Fruit fly (Drosophila melanogaster) whole organism, wandering third instar larva: Measurements from ENCODE around the gene CG42322.

Source experiments
- Abd-B ChIP-seq: fragments of >200 bp; optimal IDR thresholded peaks from 2 replicates; lab custom pipeline; 2017; ENCODE audit warnings: missing biosample characterization, missing genetic modification characterization
- CG32264 ChIP-seq: fragments of 200-800 bp; sonication (Bioruptor generic); optimal IDR thresholded peaks from 2 replicates; lab custom pipeline; 2016; ENCODE audit warnings: missing biosample characterization, missing genetic modification characterization
- CG9705 ChIP-seq: fragments of 200-800 bp; sonication (Bioruptor generic); optimal IDR thresholded peaks from 2 replicates; lab custom pipeline; 2018; ENCODE audit warnings: missing biosample characterization, mild to moderate bottlenecking, missing genetic modification characterization
- CrebA ChIP-seq: fragments of 200-800 bp; sonication (Bioruptor generic); optimal IDR thresholded peaks from 2 replicates; lab custom pipeline; 2016; ENCODE audit warnings: missing biosample characterization, mild to moderate bottlenecking, missing genetic modification characterization, borderline replicate concordance
- Dfd ChIP-seq: fragments of >200 bp; optimal IDR thresholded peaks from 2 replicates; lab custom pipeline; 2017; ENCODE audit warnings: missing biosample characterization, missing genetic modification characterization
- Dif ChIP-seq: fragments of 200-275, 200-300 bp; sonication (Bioruptor generic); optimal IDR thresholded peaks from 2 replicates; lab custom pipeline; 2018; ENCODE audit warnings: missing biosample characterization, missing genetic modification characterization; ENCODE audit not compliant: partially characterized antibody
- GATAd ChIP-seq: sonication (Bioruptor generic); optimal IDR thresholded peaks from 2 replicates; lab custom pipeline; 2016; ENCODE audit warnings: missing biosample characterization, missing genetic modification characterization
- HLH106 ChIP-seq: fragments of 200-800 bp; optimal IDR thresholded peaks from 3 replicates; lab custom pipeline; 2019; ENCODE audit warnings: missing biosample characterization, mild to moderate bottlenecking, missing genetic modification characterization, moderate library complexity
- Hnf4 ChIP-seq: fragments of 200-800 bp; sonication (Bioruptor generic); optimal IDR thresholded peaks from 2 replicates; lab custom pipeline; 2016; ENCODE audit warnings: missing biosample characterization, mild to moderate bottlenecking, missing genetic modification characterization
- Hr78 ChIP-seq: fragments of >200 bp; optimal IDR thresholded peaks from 2 replicates; lab custom pipeline; 2017; ENCODE audit warnings: missing biosample characterization, missing genetic modification characterization
- Hr83 ChIP-seq: fragments of 200-300 bp; sonication (Bioruptor generic); optimal IDR thresholded peaks from 2 replicates; lab custom pipeline; 2016; ENCODE audit warnings: missing biosample characterization, mild to moderate bottlenecking, missing genetic modification characterization, moderate library complexity; ENCODE audit not compliant: poor library complexity, severe bottlenecking
- Jra ChIP-seq: sonication (Bioruptor generic); optimal IDR thresholded peaks from 2 replicates; lab custom pipeline; 2016; ENCODE audit warnings: missing biosample characterization, missing genetic modification characterization
- Mio ChIP-seq: sonication (Bioruptor generic); optimal IDR thresholded peaks from 2 replicates; lab custom pipeline; 2016; ENCODE audit warnings: missing biosample characterization, missing genetic modification characterization
- Myc ChIP-seq: fragments of >200 bp; optimal IDR thresholded peaks from 2 replicates; lab custom pipeline; 2017
- N ChIP-seq: fragments of >200 bp; optimal IDR thresholded peaks from 2 replicates; lab custom pipeline; 2018; ENCODE audit warnings: missing biosample characterization, missing external identifiers, missing genetic modification characterization
- OdsH ChIP-seq: fragments of 200-800 bp; sonication (Bioruptor generic); optimal IDR thresholded peaks from 2 replicates; lab custom pipeline; 2016; ENCODE audit warnings: missing biosample characterization, mild to moderate bottlenecking, missing genetic modification characterization
- Rel ChIP-seq, 2 experiments: fragments of 200-800 bp; sonication (Bioruptor generic) in 1 of 2; optimal IDR thresholded peaks; 2 replicates in 1 of 2; 3 replicates in 1 of 2; lab custom pipeline; 2016 to 2019; ENCODE audit warnings: mild to moderate bottlenecking in 2 of 2, missing biosample characterization in 2 of 2, missing genetic modification characterization in 2 of 2, moderate library complexity in 1 of 2
- Sp1 ChIP-seq: fragments of 200-800 bp; sonication (Bioruptor generic); optimal IDR thresholded peaks from 3 replicates; lab custom pipeline; 2019; ENCODE audit warnings: missing biosample characterization, mild to moderate bottlenecking, missing genetic modification characterization, moderate library complexity
- Vsx2 ChIP-seq: fragments of 200-300, 225-300 bp; sonication (Bioruptor generic); optimal IDR thresholded peaks from 2 replicates; lab custom pipeline; 2018; ENCODE audit warnings: missing biosample characterization, missing genetic modification characterization; ENCODE audit not compliant: partially characterized antibody
- br ChIP-seq: fragments of 200-800 bp; sonication (Bioruptor generic); optimal IDR thresholded peaks from 2 replicates; lab custom pipeline; 2016; ENCODE audit warnings: missing biosample characterization, missing genetic modification characterization
- brk ChIP-seq: fragments of 200-800 bp; sonication (Bioruptor generic); optimal IDR thresholded peaks from 2 replicates; lab custom pipeline; 2016; ENCODE audit warnings: missing biosample characterization, mild to moderate bottlenecking, missing genetic modification characterization
- dl ChIP-seq, 2 experiments: fragments of 175-275, 200-275 bp in 1 of 2; fragments of 200-275 bp in 1 of 2; sonication (Bioruptor generic); optimal IDR thresholded peaks; lab custom pipeline; 2018; ENCODE audit warnings: mild to moderate bottlenecking in 2 of 2, missing biosample characterization in 2 of 2, missing genetic modification characterization in 2 of 2, moderate library complexity in 2 of 2; ENCODE audit not compliant: partially characterized antibody in 2 of 2, insufficient read depth in 1 of 2
- dmrt93B ChIP-seq: fragments of 200-800 bp; sonication (Bioruptor generic); optimal IDR thresholded peaks from 2 replicates; lab custom pipeline; 2018; ENCODE audit warnings: missing biosample characterization, mild to moderate bottlenecking, missing genetic modification characterization
- dsf ChIP-seq: sonication (Bioruptor generic); optimal IDR thresholded peaks from 2 replicates; lab custom pipeline; 2016; ENCODE audit warnings: missing biosample characterization, missing genetic modification characterization, borderline replicate concordance
- ey ChIP-seq: fragments of 200-800 bp; sonication (Bioruptor generic); optimal IDR thresholded peaks from 2 replicates; lab custom pipeline; 2016; ENCODE audit warnings: missing biosample characterization, missing genetic modification characterization
- foxo ChIP-seq, 2 experiments: fragments of 200-800 bp; sonication (Bioruptor generic); optimal IDR thresholded peaks; 2 replicates in 1 of 2; 3 replicates in 1 of 2; lab custom pipeline; 2016 to 2017; ENCODE audit warnings: missing biosample characterization in 2 of 2, missing genetic modification characterization in 2 of 2
- fru ChIP-seq: fragments of 200-800 bp; sonication (Bioruptor generic); optimal IDR thresholded peaks from 3 replicates; lab custom pipeline; 2016; ENCODE audit warnings: missing biosample characterization, mild to moderate bottlenecking, missing genetic modification characterization
- h ChIP-seq: fragments of 200-800 bp; sonication (Bioruptor generic); optimal IDR thresholded peaks from 3 replicates; lab custom pipeline; 2016; ENCODE audit warnings: missing biosample characterization, mild to moderate bottlenecking, missing genetic modification characterization
- jim ChIP-seq: fragments of 175-275, 200-325 bp; sonication (Bioruptor generic); optimal IDR thresholded peaks from 2 replicates; lab custom pipeline; 2016; ENCODE audit warnings: missing biosample characterization, mild to moderate bottlenecking, missing genetic modification characterization
- lola ChIP-seq: fragments of >200 bp; optimal IDR thresholded peaks from 2 replicates; lab custom pipeline; 2017; ENCODE audit warnings: missing biosample characterization, missing genetic modification characterization
- pan ChIP-seq: fragments of >200 bp; optimal IDR thresholded peaks from 2 replicates; lab custom pipeline; 2017
- psq ChIP-seq: fragments of 200-800 bp; sonication (Bioruptor generic); optimal IDR thresholded peaks from 3 replicates; lab custom pipeline; 2017; ENCODE audit warnings: missing biosample characterization, mild to moderate bottlenecking, missing genetic modification characterization, moderate library complexity
- rgr ChIP-seq: fragments of 200-800 bp; sonication (Bioruptor generic); optimal IDR thresholded peaks from 3 replicates; lab custom pipeline; 2016; ENCODE audit warnings: missing biosample characterization, mild to moderate bottlenecking, missing genetic modification characterization
- sage ChIP-seq: fragments of 200-800 bp; sonication (Bioruptor generic); optimal IDR thresholded peaks from 2 replicates; lab custom pipeline; 2016; ENCODE audit warnings: missing biosample characterization, mild to moderate bottlenecking, missing genetic modification characterization
- sv ChIP-seq: fragments of 200-800 bp; sonication (Bioruptor generic); optimal IDR thresholded peaks from 3 replicates; lab custom pipeline; 2016; ENCODE audit warnings: missing biosample characterization, missing genetic modification characterization
- tai ChIP-seq: sonication (Bioruptor generic); optimal IDR thresholded peaks from 2 replicates; lab custom pipeline; 2016; ENCODE audit warnings: missing biosample characterization, missing genetic modification characterization
- usp ChIP-seq: fragments of >200 bp; optimal IDR thresholded peaks from 2 replicates; lab custom pipeline; 2017; ENCODE audit warnings: missing biosample characterization, missing genetic modification characterization
- woc ChIP-seq: sonication (Bioruptor generic); optimal IDR thresholded peaks from 2 replicates; lab custom pipeline; 2016; ENCODE audit warnings: missing biosample characterization, mild to moderate bottlenecking, missing genetic modification characterization

CG42322 gene

dm6 chr3R:20782655-20783105 lies 42.8 kb downstream of the CG42322 start:
- no peak for TF ChIP-seq Mio (GFP tag; lab: Kevin White, UChicago)
- no peak for TF ChIP-seq lola (GFP tag; lab: Kevin White, UChicago)
- no peak for TF ChIP-seq jim (GFP tag; lab: Kevin White, UChicago)
- peak; percentile 25 for TF ChIP-seq N (GFP tag; lab: Kevin White, UChicago)
- TF ChIP-seq Jra (GFP tag; lab: Kevin White, UChicago), result peak; percentile 47
- no peak for TF ChIP-seq dsf
- peak; percentile 61 for TF ChIP-seq CG32264 (GFP tag; lab: Kevin White, UChicago)
- TF ChIP-seq br (GFP tag; lab: Kevin White, UChicago), result peak; percentile 43
- peak in 1 of 2 experiments; percentile 89 for TF ChIP-seq foxo (GFP tag; optimal IDR thresholded peaks at IDR 0.05; lab: Kevin White, UChicago)
- no peak for TF ChIP-seq Hnf4 (GFP tag; lab: Kevin White, UChicago)
- peak; percentile 95 for TF ChIP-seq Dif (GFP tag; lab: Kevin White, UChicago)
- peak; percentile 51 for TF ChIP-seq h
- no peak for TF ChIP-seq tai
- peak; percentile 84 for TF ChIP-seq sage
- TF ChIP-seq psq (GFP tag; lab: Kevin White, UChicago), result peak; percentile 79
- no peak for TF ChIP-seq Dfd (GFP tag; lab: Kevin White, UChicago)
- TF ChIP-seq woc (GFP tag; lab: Kevin White, UChicago), result no peak
- no peak for TF ChIP-seq sv (GFP tag; lab: Kevin White, UChicago)
- TF ChIP-seq pan (lab: Kevin White, UChicago), result no peak
- peak; percentile 19 for TF ChIP-seq rgr (GFP tag; lab: Kevin White, UChicago)
- TF ChIP-seq Rel (GFP tag; optimal IDR thresholded peaks at IDR 0.05; lab: Kevin White, UChicago), result peak; percentile 94
- TF ChIP-seq Rel (tag; optimal IDR thresholded peaks at IDR 0.05; lab: Kevin White, UChicago), result peak; percentile 65
- no peak for TF ChIP-seq fru
- no peak for TF ChIP-seq ey (GFP tag; lab: Kevin White, UChicago)
- no peak for TF ChIP-seq Abd-B (GFP tag; lab: Kevin White, UChicago)
- peak; percentile 92 for TF ChIP-seq CrebA (GFP tag; lab: Kevin White, UChicago)
- TF ChIP-seq GATAd, result no peak
- peak; percentile 3 for TF ChIP-seq HLH106 (tag; lab: Kevin White, UChicago)
- peak; percentile 85 for TF ChIP-seq Vsx2 (GFP tag; lab: Kevin White, UChicago)
- no peak for TF ChIP-seq dmrt93B (GFP tag; lab: Kevin White, UChicago)
- peak; percentile 76 for TF ChIP-seq brk (GFP tag; lab: Kevin White, UChicago)
- no peak for TF ChIP-seq usp (GFP tag; lab: Kevin White, UChicago)
- peak; percentile 1 for TF ChIP-seq Hr83 (GFP tag; lab: Kevin White, UChicago)
- no peak for TF ChIP-seq CG9705
- no peak for TF ChIP-seq OdsH (GFP tag; lab: Kevin White, UChicago)
- TF ChIP-seq Sp1 (GFP tag; lab: Kevin White, UChicago), result peak; percentile 36
- no peak for TF ChIP-seq Hr78 (GFP tag; lab: Kevin White, UChicago)
- TF ChIP-seq dl (GFP tag; optimal IDR thresholded peaks at IDR 0.05; lab: Kevin White, UChicago; ENCODE audit: insufficient read depth in 1 of 2, partially characterized antibody in 2 of 2), result peak; percentile 84 to 88
- TF ChIP-seq Myc (lab: Kevin White, UChicago), result no peak

dm6 chr3R:20783714-20784435 lies 44.0 kb downstream of the CG42322 start:
- TF ChIP-seq Vsx2 (GFP tag; lab: Kevin White, UChicago), result peak; percentile 15
- peak; percentile 86 for TF ChIP-seq N (GFP tag; lab: Kevin White, UChicago)
- no peak for TF ChIP-seq dmrt93B (GFP tag; lab: Kevin White, UChicago)
- no peak for TF ChIP-seq Mio (GFP tag; lab: Kevin White, UChicago)
- TF ChIP-seq h, result peak; percentile 67
- TF ChIP-seq lola (GFP tag; lab: Kevin White, UChicago), result no peak
- peak; percentile 77 for TF ChIP-seq CrebA (GFP tag; lab: Kevin White, UChicago)
- TF ChIP-seq fru, result peak; percentile 65
- TF ChIP-seq Hr78 (GFP tag; lab: Kevin White, UChicago), result peak; percentile 65
- peak; percentile 81 for TF ChIP-seq Hr83 (GFP tag; lab: Kevin White, UChicago)
- TF ChIP-seq ey (GFP tag; lab: Kevin White, UChicago), result peak; percentile 32
- peak; percentile 44 for TF ChIP-seq Jra (GFP tag; lab: Kevin White, UChicago)
- TF ChIP-seq Dif (GFP tag; lab: Kevin White, UChicago), result peak; percentile 68
- peak; percentile 43 for TF ChIP-seq jim (GFP tag; lab: Kevin White, UChicago)
- TF ChIP-seq CG9705, result no peak
- peak; percentile 5 to 73 for TF ChIP-seq foxo (GFP tag; optimal IDR thresholded peaks at IDR 0.05; lab: Kevin White, UChicago)
- peak; percentile 8 for TF ChIP-seq woc (GFP tag; lab: Kevin White, UChicago)
- peak; percentile 56 for TF ChIP-seq Hnf4 (GFP tag; lab: Kevin White, UChicago)
- TF ChIP-seq Abd-B (GFP tag; lab: Kevin White, UChicago), result peak; percentile 72
- TF ChIP-seq CG32264 (GFP tag; lab: Kevin White, UChicago), result peak; percentile 27
- TF ChIP-seq pan (lab: Kevin White, UChicago), result no peak
- TF ChIP-seq usp (GFP tag; lab: Kevin White, UChicago), result no peak
- TF ChIP-seq rgr (GFP tag; lab: Kevin White, UChicago), result peak; percentile 65
- no peak for TF ChIP-seq sv (GFP tag; lab: Kevin White, UChicago)
- peak; percentile 27 for TF ChIP-seq GATAd
- TF ChIP-seq br (GFP tag; lab: Kevin White, UChicago), result peak; percentile 52
- peak in 1 of 2 experiments; percentile 35 for TF ChIP-seq dl (GFP tag; optimal IDR thresholded peaks at IDR 0.05; lab: Kevin White, UChicago; ENCODE audit: insufficient read depth in 1 of 2, partially characterized antibody in 2 of 2)
- no peak for TF ChIP-seq brk (GFP tag; lab: Kevin White, UChicago)
- TF ChIP-seq Rel (GFP tag; optimal IDR thresholded peaks at IDR 0.05; lab: Kevin White, UChicago), result peak; percentile 24
- peak; percentile 72 for TF ChIP-seq Rel (tag; optimal IDR thresholded peaks at IDR 0.05; lab: Kevin White, UChicago)
- TF ChIP-seq dsf, result no peak
- peak; percentile 43 for TF ChIP-seq sage
- no peak for TF ChIP-seq Myc (lab: Kevin White, UChicago)
- no peak for TF ChIP-seq Dfd (GFP tag; lab: Kevin White, UChicago)
- peak; percentile 20 for TF ChIP-seq tai
- TF ChIP-seq psq (GFP tag; lab: Kevin White, UChicago), result peak; percentile 93
- TF ChIP-seq Sp1 (GFP tag; lab: Kevin White, UChicago), result peak; percentile 52
- peak; percentile 53 for TF ChIP-seq OdsH (GFP tag; lab: Kevin White, UChicago)
- no peak for TF ChIP-seq HLH106 (tag; lab: Kevin White, UChicago)
